Worm (Caenorhabditis elegans): ENCODE measurements around the gene C16B8.2.

C16B8.2 gene

ce11 chrX:3945681-3946080, 20.6 kb downstream of the C16B8.2 start:
- no peak for TF ChIP-seq ceh-24 (tag; optimal IDR thresholded peaks at IDR 0.05)
- peak; percentile 57 for TF ChIP-seq nfya-1 (tag; optimal IDR thresholded peaks at IDR 0.05)
- TF ChIP-seq F13H6.1 (tag; optimal IDR thresholded peaks at IDR 0.05): peak; percentile 40
- peak; percentile 60 for TF ChIP-seq ceh-48 (tag; optimal IDR thresholded peaks at IDR 0.05)
- no peak for TF ChIP-seq pat-9 (tag; optimal IDR thresholded peaks at IDR 0.05)
- TF ChIP-seq ceh-34 (tag; optimal IDR thresholded peaks at IDR 0.05): peak; percentile 55
- TF ChIP-seq npax-4 (tag; optimal IDR thresholded peaks at IDR 0.05): no peak
- TF ChIP-seq lin-11 (tag; optimal IDR thresholded peaks at IDR 0.05): no peak
- no peak for TF ChIP-seq lim-6 (tag; optimal IDR thresholded peaks at IDR 0.05)
- no peak for TF ChIP-seq pros-1 (tag; optimal IDR thresholded peaks at IDR 0.05)
- no peak for TF ChIP-seq fkh-10 (GFP tag; optimal IDR thresholded peaks at IDR 0.05)
- TF ChIP-seq zip-5 (tag; optimal IDR thresholded peaks at IDR 0.05): no peak
- no peak for TF ChIP-seq ceh-45 (GFP tag; IDR thresholded peaks at IDR 0.05)
- TF ChIP-seq T23F11.4 (GFP tag; optimal IDR thresholded peaks at IDR 0.05): no peak
- no peak for TF ChIP-seq C08G9.2 (tag; optimal IDR thresholded peaks at IDR 0.05)
- TF ChIP-seq dve-1 (tag; optimal IDR thresholded peaks at IDR 0.05): no peak
- no peak for TF ChIP-seq unc-86 (tag; optimal IDR thresholded peaks at IDR 0.05)
- TF ChIP-seq tbx-2 (tag; optimal IDR thresholded peaks at IDR 0.05): peak; percentile 66
- no peak for TF ChIP-seq sox-2 (GFP tag; IDR thresholded peaks at IDR 0.05)
- TF ChIP-seq gmeb-2 (tag; optimal IDR thresholded peaks at IDR 0.05): no peak
- TF ChIP-seq ets-4 (tag; optimal IDR thresholded peaks at IDR 0.05): no peak
- no peak for TF ChIP-seq mec-3 (tag; optimal IDR thresholded peaks at IDR 0.05; ENCODE audit: borderline replicate concordance)
- TF ChIP-seq pha-4 (tag; optimal IDR thresholded peaks at IDR 0.05): no peak
- no peak for TF ChIP-seq hlh-8 (tag; optimal IDR thresholded peaks at IDR 0.05)
- no peak for TF ChIP-seq fkh-6 (tag; optimal IDR thresholded peaks at IDR 0.05)
- TF ChIP-seq unc-42 (tag; optimal IDR thresholded peaks at IDR 0.05): peak; percentile 42
- TF ChIP-seq pax-1 (tag; optimal IDR thresholded peaks at IDR 0.05): no peak
- no peak for TF ChIP-seq nhr-232 (tag; optimal IDR thresholded peaks at IDR 0.05)
- no peak for TF ChIP-seq madf-2 (tag; optimal IDR thresholded peaks at IDR 0.05)
- peak; percentile 16 for TF ChIP-seq ceh-2 (tag; optimal IDR thresholded peaks at IDR 0.05)
- TF ChIP-seq fax-1 (tag; optimal IDR thresholded peaks at IDR 0.05): no peak
- no peak for TF ChIP-seq dmd-4 (tag; optimal IDR thresholded peaks at IDR 0.05; ENCODE audit: borderline replicate concordance)
- no peak for TF ChIP-seq Y22D7AL.16 (tag; optimal IDR thresholded peaks at IDR 0.05)
- TF ChIP-seq nhr-11 (tag; optimal IDR thresholded peaks at IDR 0.05): no peak
- peak; percentile 50 for TF ChIP-seq rnt-1 (tag; optimal IDR thresholded peaks at IDR 0.05)
- TF ChIP-seq hlh-6 (tag; optimal IDR thresholded peaks at IDR 0.05): no peak
- no peak for TF ChIP-seq ceh-22 (tag; optimal IDR thresholded peaks at IDR 0.05)
- no peak for TF ChIP-seq ceh-9 (tag; optimal IDR thresholded peaks at IDR 0.05)
- no peak for TF ChIP-seq sox-4 (tag; optimal IDR thresholded peaks at IDR 0.05)
- TF ChIP-seq odd-2 (tag; optimal IDR thresholded peaks at IDR 0.05): no peak
- no peak for TF ChIP-seq ceh-6 (GFP tag; optimal IDR thresholded peaks at IDR 0.05)
- TF ChIP-seq ama-1 (optimal IDR thresholded peaks at IDR 0.05): no peak
- no peak for TF ChIP-seq ref-2 (tag; optimal IDR thresholded peaks at IDR 0.05)
- TF ChIP-seq hlh-15 (tag; optimal IDR thresholded peaks at IDR 0.05): no peak
- no peak for TF ChIP-seq ceh-30 (tag; optimal IDR thresholded peaks at IDR 0.05)
- TF ChIP-seq ttx-3 (tag; optimal IDR thresholded peaks at IDR 0.05): no peak
- no peak for TF ChIP-seq C38D4.7 (GFP tag; optimal IDR thresholded peaks at IDR 0.05)
- TF ChIP-seq elt-2 (tag; optimal IDR thresholded peaks at IDR 0.05): no peak
- no peak for TF ChIP-seq tbx-7 (tag; optimal IDR thresholded peaks at IDR 0.05)
- peak; percentile 48 for TF ChIP-seq ceh-31 (tag; optimal IDR thresholded peaks at IDR 0.05)
- no peak for TF ChIP-seq K02D7.2 (tag; optimal IDR thresholded peaks at IDR 0.05)
- TF ChIP-seq K09A11.1 (tag; optimal IDR thresholded peaks at IDR 0.05; ENCODE audit: insufficient read depth): no peak
- TF ChIP-seq ceh-18 (tag; optimal IDR thresholded peaks at IDR 0.05): peak; percentile 63
- TF ChIP-seq unc-55 (GFP tag; optimal IDR thresholded peaks at IDR 0.05): peak; percentile 23
- no peak for TF ChIP-seq eyg-1 (tag; optimal IDR thresholded peaks at IDR 0.05)

Measured in whole organism, late embryonic.